Worm (Caenorhabditis elegans) whole organism, L2 larva: ENCODE measurements around the gene droe-4.
A peak's percentile ranks its signal among the peaks of the same experiment; 100 is the strongest.

Source experiments
- C34F6.9 ChIP-seq: fragments of 150-350 bp; optimal IDR thresholded peaks from 2 replicates; lab custom pipeline; 2014; ENCODE audit warnings: missing biosample characterization, missing genetic modification characterization
- R02D3.7 ChIP-seq: fragments of 150-350 bp; optimal IDR thresholded peaks from 2 replicates; lab custom pipeline; 2014; ENCODE audit warnings: missing biosample characterization, missing genetic modification characterization
- ZK546.5 ChIP-seq: sonication (generic microtip); optimal IDR thresholded peaks from 2 replicates; lab custom pipeline; 2017; ENCODE audit warnings: missing biosample characterization, missing genetic modification characterization
- ama-1 ChIP-seq: fragments of 150-350 bp; optimal IDR thresholded peaks from 2 replicates; lab custom pipeline; 2018; ENCODE audit warnings: inconsistent platforms
- crh-2 ChIP-seq: sonication (generic microtip); optimal IDR thresholded peaks from 2 replicates; lab custom pipeline; 2017; ENCODE audit warnings: missing biosample characterization, missing genetic modification characterization
- elt-1 ChIP-seq: fragments of 150-350 bp; optimal IDR thresholded peaks from 2 replicates; lab custom pipeline; 2014; ENCODE audit warnings: missing biosample characterization, missing genetic modification characterization
- elt-3 ChIP-seq: sonication (generic microtip); optimal IDR thresholded peaks from 2 replicates; lab custom pipeline; 2017; ENCODE audit warnings: missing biosample characterization, missing genetic modification characterization
- fos-1 ChIP-seq: fragments of 150-350 bp; optimal IDR thresholded peaks from 2 replicates; lab custom pipeline; 2014; ENCODE audit warnings: missing biosample characterization, missing genetic modification characterization
- gmeb-1 ChIP-seq: fragments of 150-350 bp; optimal IDR thresholded peaks from 2 replicates; lab custom pipeline; 2014; ENCODE audit warnings: missing biosample characterization, missing genetic modification characterization
- lin-11 ChIP-seq: fragments of 150-350 bp; sonication (generic microtip); optimal IDR thresholded peaks from 2 replicates; lab custom pipeline; 2014; ENCODE audit warnings: missing biosample characterization, missing genetic modification characterization, inconsistent platforms, mixed read lengths
- lin-13 ChIP-seq: fragments of 150-350 bp; optimal IDR thresholded peaks from 2 replicates; lab custom pipeline; 2014; ENCODE audit warnings: missing biosample characterization, missing genetic modification reagents, missing genetic modification characterization
- lsy-2 ChIP-seq, 2 experiments: fragments of 150-350 bp in 1 of 2; sonication (generic microtip) in 1 of 2; optimal IDR thresholded peaks; 2 replicates each; lab custom pipeline; 2014 to 2017; ENCODE audit warnings: missing biosample characterization in 2 of 2, missing genetic modification characterization in 2 of 2
- mab-5 ChIP-seq: fragments of 150-350 bp; optimal IDR thresholded peaks from 2 replicates; lab custom pipeline; 2014; ENCODE audit warnings: missing biosample characterization, missing genetic modification characterization
- mbf-1 ChIP-seq: sonication (generic microtip); optimal IDR thresholded peaks from 2 replicates; lab custom pipeline; 2017; ENCODE audit warnings: missing biosample characterization, missing genetic modification characterization
- mdl-1 ChIP-seq, 2 experiments: fragments of 150-350 bp in 1 of 2; sonication (generic microtip) in 1 of 2; optimal IDR thresholded peaks; 2 replicates each; lab custom pipeline; 2017; ENCODE audit warnings: missing biosample characterization in 2 of 2, missing genetic modification characterization in 2 of 2
- nhr-10 ChIP-seq: sonication (generic microtip); optimal IDR thresholded peaks from 2 replicates; lab custom pipeline; 2017; ENCODE audit warnings: missing biosample characterization, missing genetic modification characterization
- nhr-11 ChIP-seq: fragments of 150-350 bp; optimal IDR thresholded peaks from 2 replicates; lab custom pipeline; 2014; ENCODE audit warnings: missing biosample characterization, missing genetic modification characterization
- nhr-129 ChIP-seq: fragments of 150-350 bp; optimal IDR thresholded peaks from 2 replicates; lab custom pipeline; 2014; ENCODE audit warnings: missing biosample characterization, missing genetic modification characterization
- nhr-21 ChIP-seq: fragments of 150-350 bp; optimal IDR thresholded peaks from 2 replicates; lab custom pipeline; 2014; ENCODE audit warnings: missing biosample characterization, missing genetic modification characterization
- nhr-23 ChIP-seq: fragments of 150-350 bp; optimal IDR thresholded peaks from 2 replicates; lab custom pipeline; 2014; ENCODE audit warnings: missing biosample characterization, missing genetic modification reagents, missing genetic modification characterization
- nhr-237 ChIP-seq: fragments of 150-350 bp; optimal IDR thresholded peaks from 2 replicates; lab custom pipeline; 2014; ENCODE audit warnings: missing biosample characterization, missing genetic modification characterization
- nhr-25 ChIP-seq: fragments of 150-350 bp; sonication (generic microtip); optimal IDR thresholded peaks from 3 replicates; lab custom pipeline; 2014; ENCODE audit warnings: missing biosample characterization, missing genetic modification characterization
- nhr-6 ChIP-seq: fragments of 150-350 bp; optimal IDR thresholded peaks from 2 replicates; lab custom pipeline; 2014; ENCODE audit warnings: missing biosample characterization, missing genetic modification characterization
- sem-4 ChIP-seq: fragments of 150-350 bp; optimal IDR thresholded peaks from 2 replicates; lab custom pipeline; 2014; ENCODE audit warnings: missing biosample characterization, missing genetic modification reagents, missing genetic modification characterization
- sma-3 ChIP-seq: sonication (generic microtip); optimal IDR thresholded peaks from 2 replicates; lab custom pipeline; 2016; ENCODE audit warnings: missing genetic modification reagents, missing genetic modification characterization, missing compliant biosample characterization
- sma-9 ChIP-seq, 2 experiments: fragments of 150-350 bp in 1 of 2; sonication (generic microtip) in 1 of 2; optimal IDR thresholded peaks; 2 replicates each; lab custom pipeline; 2014 to 2016; ENCODE audit warnings: missing genetic modification characterization in 2 of 2, mild to moderate bottlenecking in 1 of 2, missing biosample characterization in 1 of 2, missing compliant biosample characterization in 1 of 2, missing genetic modification reagents in 1 of 2, moderate library complexity in 1 of 2
- snpc-4 ChIP-seq: fragments of 150-350 bp; optimal IDR thresholded peaks from 2 replicates; lab custom pipeline; 2014; ENCODE audit warnings: missing biosample characterization, missing genetic modification characterization
- unc-39 ChIP-seq: fragments of 150-350 bp; optimal IDR thresholded peaks from 2 replicates; lab custom pipeline; 2014; ENCODE audit warnings: missing biosample characterization, missing genetic modification characterization
- unc-55 ChIP-seq: fragments of 150-350 bp; sonication (generic microtip); optimal IDR thresholded peaks from 3 replicates; lab custom pipeline; 2014; ENCODE audit warnings: missing biosample characterization, missing genetic modification reagents, missing genetic modification characterization
- unc-62 ChIP-seq: fragments of 150-350 bp; optimal IDR thresholded peaks from 2 replicates; lab custom pipeline; 2014; ENCODE audit warnings: missing biosample characterization, missing genetic modification reagents, missing genetic modification characterization
- zag-1 ChIP-seq: fragments of 150-350 bp; optimal IDR thresholded peaks from 2 replicates; lab custom pipeline; 2014; ENCODE audit warnings: missing biosample characterization, missing genetic modification characterization
- ztf-1 ChIP-seq: fragments of 200-800 bp; sonication (Bioruptor generic); conservative IDR thresholded peaks from 2 replicates; pipeline ENCODE4 v1.3.6; 2022; ENCODE audit warnings: missing genetic modification characterization, missing compliant biosample characterization
- ztf-11 ChIP-seq: sonication (generic microtip); optimal IDR thresholded peaks from 2 replicates; lab custom pipeline; 2017; ENCODE audit warnings: missing biosample characterization, missing genetic modification characterization
- ztf-4 ChIP-seq: fragments of 150-350 bp; optimal IDR thresholded peaks from 2 replicates; lab custom pipeline; 2014; ENCODE audit warnings: missing biosample characterization, missing genetic modification characterization

The droe-4 gene

ce11 chrV:14004342-14004741 is 11.9 kb downstream of the droe-4 start:
- TF ChIP-seq sma-9 (GFP tag; optimal IDR thresholded peaks at IDR 0.05; lab: Kevin White, UChicago): peak; percentile 30
- no peak for TF ChIP-seq sma-9 (tag; optimal IDR thresholded peaks at IDR 0.05; lab: Kevin White, UChicago)
- peak; percentile 56 for TF ChIP-seq C34F6.9 (tag; lab: Kevin White, UChicago)
- TF ChIP-seq unc-55: peak; percentile 5
- peak in 1 of 2 experiments; percentile 16 for TF ChIP-seq lsy-2 (tag; optimal IDR thresholded peaks at IDR 0.05; lab: Kevin White, UChicago)
- TF ChIP-seq ZK546.5 (tag; lab: Kevin White, UChicago): no peak
- TF ChIP-seq nhr-237 (tag; lab: Kevin White, UChicago): no peak
- TF ChIP-seq nhr-11 (tag; lab: Kevin White, UChicago): no peak
- TF ChIP-seq sem-4 (tag; lab: Kevin White, UChicago): peak; percentile 72
- peak; percentile 30 for TF ChIP-seq nhr-129 (tag; lab: Kevin White, UChicago)

DNA sequence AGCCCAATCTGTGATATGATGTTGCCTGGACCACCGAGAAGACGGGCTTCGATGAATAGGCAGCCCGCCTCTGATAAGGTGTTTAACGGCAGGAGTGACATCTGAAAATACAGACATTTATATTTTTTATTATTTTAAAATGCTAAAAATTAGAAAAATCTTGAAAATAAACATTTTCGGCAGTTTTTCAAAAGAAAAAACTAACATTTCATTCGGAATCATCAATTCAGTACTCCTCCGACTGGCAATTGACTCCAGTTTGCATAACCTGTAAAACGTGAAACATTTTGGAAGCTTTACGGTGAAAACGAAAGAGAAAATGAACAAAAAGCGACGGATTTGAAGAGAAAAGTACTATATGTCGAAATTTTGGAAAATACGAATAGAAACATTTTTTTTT is 13.4 kb downstream of the droe-4 start, which contains the start of gene ric-7:
ric-7 (minus strand) TSS at position 101 of the 400 bp plus-strand sequence.
- no peak for TF ChIP-seq sem-4 (tag; lab: Kevin White, UChicago)
- TF ChIP-seq ZK546.5 (tag; lab: Kevin White, UChicago): no peak
- TF ChIP-seq lsy-2 (tag; optimal IDR thresholded peaks at IDR 0.05; lab: Kevin White, UChicago): no peak
- no peak for TF ChIP-seq nhr-21
- TF ChIP-seq, all 48 proteins: peak for 0

ce11 chrV:14006819-14007218 is 14.4 kb downstream of the droe-4 start:
- TF ChIP-seq nhr-237 (tag; lab: Kevin White, UChicago) (no peak), zag-1 (tag; lab: Kevin White, UChicago) (no peak), elt-3 (tag; lab: Kevin White, UChicago) (no peak), nhr-129 (tag; lab: Kevin White, UChicago) (peak; percentile 13), sma-3 (GFP tag; lab: Kevin White, UChicago) (no peak), lin-11 (tag; lab: Kevin White, UChicago) (peak; percentile 5), C34F6.9 (tag; lab: Kevin White, UChicago) (peak; percentile 46), nhr-10 (tag; lab: Kevin White, UChicago) (no peak), sma-9 (GFP tag; optimal IDR thresholded peaks at IDR 0.05; lab: Kevin White, UChicago) (peak; percentile 8), sma-9 (tag; optimal IDR thresholded peaks at IDR 0.05; lab: Kevin White, UChicago) (no peak), nhr-23 (tag; lab: Kevin White, UChicago) (no peak), R02D3.7 (no peak), nhr-6 (tag; lab: Kevin White, UChicago) (no peak), lsy-2 (tag; optimal IDR thresholded peaks at IDR 0.05; lab: Kevin White, UChicago) (peak in 1 of 2 experiments; percentile 22), unc-62 (GFP tag; lab: Kevin White, UChicago) (no peak), nhr-11 (tag; lab: Kevin White, UChicago) (no peak), fos-1 (tag; lab: Kevin White, UChicago) (no peak), snpc-4 (no peak), nhr-21 (no peak), unc-55 (peak; percentile 85)

ce11 chrV:14008353-14008859 is 15.9 kb downstream of the droe-4 start:
- peak; percentile 18 for TF ChIP-seq ama-1 (lab: Kevin White, UChicago)
- TF ChIP-seq zag-1 (tag; lab: Kevin White, UChicago): no peak
- TF ChIP-seq crh-2 (tag; lab: Kevin White, UChicago): peak; percentile 28
- peak in 1 of 2 experiments; percentile 45 for TF ChIP-seq lsy-2 (tag; optimal IDR thresholded peaks at IDR 0.05; lab: Kevin White, UChicago)
- no peak for TF ChIP-seq gmeb-1 (tag; lab: Kevin White, UChicago)
- TF ChIP-seq nhr-129 (tag; lab: Kevin White, UChicago): peak; percentile 64
- peak; percentile 22 for TF ChIP-seq fos-1 (tag; lab: Kevin White, UChicago)
- TF ChIP-seq sma-9 (GFP tag; optimal IDR thresholded peaks at IDR 0.05; lab: Kevin White, UChicago): peak; percentile 16
- TF ChIP-seq sma-9 (tag; optimal IDR thresholded peaks at IDR 0.05; lab: Kevin White, UChicago): no peak
- TF ChIP-seq sma-3 (GFP tag; lab: Kevin White, UChicago): peak; percentile 19

DNA sequence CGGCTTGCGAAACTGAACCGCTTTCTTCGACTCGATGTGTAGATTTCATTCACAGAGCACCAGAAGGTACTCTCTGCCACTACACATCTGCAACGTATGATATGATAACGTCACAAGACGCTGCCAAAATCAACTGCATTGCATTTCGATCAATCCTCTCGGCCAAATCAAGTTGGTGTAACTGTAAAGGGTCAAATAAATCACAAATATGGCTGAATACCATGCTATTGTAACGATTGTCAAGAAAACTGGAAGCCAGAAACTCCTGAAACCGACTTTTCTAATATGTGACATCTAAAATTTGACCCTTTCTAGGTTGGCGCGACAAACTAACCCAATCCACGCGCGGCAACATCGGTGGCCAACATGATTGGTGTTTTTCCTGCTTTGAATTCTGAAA is 17.6 kb downstream of the droe-4 start:
- TF ChIP-seq nhr-23 (tag; lab: Kevin White, UChicago) (no peak), ztf-1 (GFP tag; lab: Robert Waterston, UW) (no peak), nhr-237 (tag; lab: Kevin White, UChicago) (no peak), nhr-21 (no peak), lin-13 (GFP tag; lab: Kevin White, UChicago) (no peak), ztf-4 (tag; lab: Kevin White, UChicago) (no peak), ama-1 (lab: Kevin White, UChicago) (no peak), lin-11 (tag; lab: Kevin White, UChicago) (no peak), unc-39 (no peak), zag-1 (tag; lab: Kevin White, UChicago) (no peak), nhr-11 (tag; lab: Kevin White, UChicago) (no peak), gmeb-1 (tag; lab: Kevin White, UChicago) (no peak), unc-55 (no peak), mbf-1 (tag; lab: Kevin White, UChicago) (no peak), mab-5 (tag; lab: Kevin White, UChicago) (no peak), mdl-1 (tag; optimal IDR thresholded peaks at IDR 0.05; lab: Kevin White, UChicago) (no peak), elt-1 (no peak), crh-2 (tag; lab: Kevin White, UChicago) (no peak), nhr-25 (no peak), ztf-11 (tag; lab: Kevin White, UChicago) (no peak)
